Fruit fly (Drosophila melanogaster) whole organism, embryonic: ENCODE results near the gene Cp16.

ENCODE experiments used
- C15 ChIP-seq: fragments of 200-800 bp; sonication (Bioruptor generic); IDR thresholded peaks from 3 replicates; pipeline ENCODE4 v1.3.6; 2022; ENCODE audit warnings: missing biosample characterization, missing genetic modification characterization
- CG11085 ChIP-seq: fragments of 200-800 bp; sonication (Bioruptor generic); IDR thresholded peaks from 2 replicates; pipeline ENCODE4 v1.3.6; 2022; ENCODE audit warnings: missing biosample characterization, missing genetic modification characterization
- CG11456 ChIP-seq: fragments of 200-800 bp; sonication (Bioruptor generic); IDR thresholded peaks from 3 replicates; pipeline ENCODE4 v1.3.6; 2022; ENCODE audit warnings: missing biosample characterization, missing genetic modification characterization
- CG11696 ChIP-seq: fragments of 200-800 bp; sonication (Bioruptor generic); IDR thresholded peaks from 2 replicates; pipeline ENCODE4 v1.3.6; 2022; ENCODE audit warnings: missing biosample characterization, missing genetic modification characterization
- CG11723 ChIP-seq: fragments of 200-800 bp; sonication (Bioruptor generic); optimal IDR thresholded peaks from 2 replicates; lab custom pipeline; 2017; ENCODE audit warnings: missing biosample characterization, mild to moderate bottlenecking, missing genetic modification characterization
- CG12071 ChIP-seq: fragments of 200-800 bp; sonication (Bioruptor generic); optimal IDR thresholded peaks from 3 replicates; lab custom pipeline; 2018; ENCODE audit warnings: missing biosample characterization, mild to moderate bottlenecking, missing genetic modification characterization
- CG12236 ChIP-seq: fragments of 200-800 bp; sonication (Bioruptor generic); optimal IDR thresholded peaks from 2 replicates; lab custom pipeline; 2016; ENCODE audit warnings: missing biosample characterization, missing genetic modification characterization
- CG1233 ChIP-seq: fragments of 200-800 bp; sonication (Bioruptor generic); optimal IDR thresholded peaks from 4 replicates; lab custom pipeline; 2018; ENCODE audit warnings: missing biosample characterization, mild to moderate bottlenecking, missing genetic modification characterization
- CG13894 ChIP-seq: fragments of 200-800 bp; sonication (Bioruptor generic); optimal IDR thresholded peaks from 3 replicates; lab custom pipeline; 2018; ENCODE audit warnings: missing biosample characterization, mild to moderate bottlenecking, missing genetic modification characterization, moderate library complexity
- CG14050 ChIP-seq: fragments of 200-800 bp; sonication (Bioruptor generic); IDR thresholded peaks from 3 replicates; pipeline ENCODE4 v1.3.6; 2022; ENCODE audit warnings: missing biosample characterization, missing genetic modification characterization
- CG14441 ChIP-seq: fragments of 200-800 bp; sonication (Bioruptor generic); IDR thresholded peaks from 2 replicates; pipeline ENCODE4 v1.3.6; 2022; ENCODE audit warnings: missing biosample characterization, missing genetic modification characterization
- CG15601 ChIP-seq: fragments of 200-800 bp; sonication (Bioruptor generic); optimal IDR thresholded peaks from 3 replicates; lab custom pipeline; 2019; ENCODE audit warnings: missing biosample characterization, mild to moderate bottlenecking, missing genetic modification characterization, moderate library complexity
- CG16813 ChIP-seq: fragments of 200-800 bp; sonication (Bioruptor generic); IDR thresholded peaks from 3 replicates; pipeline ENCODE4 v1.3.6; 2022; ENCODE audit warnings: missing biosample characterization, missing genetic modification characterization; ENCODE audit not compliant: partially characterized antibody
- CG17385 ChIP-seq: fragments of 200-800 bp; sonication (Bioruptor generic); optimal IDR thresholded peaks from 3 replicates; lab custom pipeline; 2018; ENCODE audit warnings: missing biosample characterization, mild to moderate bottlenecking, missing genetic modification characterization
- CG18262 ChIP-seq: fragments of 200-800 bp; optimal IDR thresholded peaks from 3 replicates; lab custom pipeline; 2019; ENCODE audit warnings: missing biosample characterization, mild to moderate bottlenecking, missing genetic modification characterization, moderate library complexity
- CG1832 ChIP-seq: fragments of 200-800 bp; sonication (Bioruptor generic); optimal IDR thresholded peaks from 2 replicates; lab custom pipeline; 2017; ENCODE audit warnings: missing biosample characterization, mild to moderate bottlenecking, missing genetic modification characterization, inconsistent platforms
- CG32532 ChIP-seq: fragments of 200-800 bp; sonication (Bioruptor generic); IDR thresholded peaks from 2 replicates; pipeline ENCODE4 v1.3.6; 2022; ENCODE audit warnings: missing biosample characterization, missing genetic modification characterization
- CG3407 ChIP-seq: fragments of 200-800 bp; sonication (Bioruptor generic); optimal IDR thresholded peaks from 2 replicates; lab custom pipeline; 2018; ENCODE audit warnings: missing biosample characterization, mild to moderate bottlenecking, missing genetic modification characterization
- CG34224 ChIP-seq: fragments of 200-800 bp; sonication (Bioruptor generic); IDR thresholded peaks from 3 replicates; pipeline ENCODE4 v1.3.6; 2022; ENCODE audit warnings: missing biosample characterization, missing genetic modification characterization; ENCODE audit not compliant: partially characterized antibody
- CG4282 ChIP-seq: fragments of 200-800 bp; sonication (Bioruptor generic); optimal IDR thresholded peaks from 2 replicates; lab custom pipeline; 2016; ENCODE audit warnings: missing biosample characterization, missing genetic modification characterization
- CG4404 ChIP-seq: fragments of 200-800 bp; sonication (Bioruptor generic); IDR thresholded peaks from 2 replicates; pipeline ENCODE4 v1.3.6; 2022; ENCODE audit warnings: missing biosample characterization, missing genetic modification characterization
- CG6765 ChIP-seq: fragments of 200-800 bp; sonication (Bioruptor generic); optimal IDR thresholded peaks from 3 replicates; lab custom pipeline; 2017; ENCODE audit warnings: missing biosample characterization, mild to moderate bottlenecking, missing genetic modification characterization
- CG7556 ChIP-seq: fragments of 200-800 bp; sonication (Bioruptor generic); optimal IDR thresholded peaks from 2 replicates; lab custom pipeline; 2017; ENCODE audit warnings: missing biosample characterization, mild to moderate bottlenecking, missing genetic modification characterization
- D19B ChIP-seq: fragments of 200-800 bp; sonication (Bioruptor generic); optimal IDR thresholded peaks from 2 replicates; lab custom pipeline; 2017; ENCODE audit warnings: missing biosample characterization, mild to moderate bottlenecking, missing genetic modification characterization
- Deaf1 ChIP-seq: fragments of 200-800 bp; optimal IDR thresholded peaks from 3 replicates; lab custom pipeline; 2019; ENCODE audit warnings: missing biosample characterization, mild to moderate bottlenecking, missing genetic modification characterization, moderate library complexity
- GATAe ChIP-seq: fragments of 200-800 bp; sonication (Bioruptor generic); conservative IDR thresholded peaks from 2 replicates; pipeline ENCODE4 v1.3.6; 2022; ENCODE audit warnings: missing biosample characterization, missing genetic modification characterization
- HmgD ChIP-seq: fragments of 200-800 bp; sonication (Bioruptor generic); optimal IDR thresholded peaks from 3 replicates; lab custom pipeline; 2016; ENCODE audit warnings: missing biosample characterization, missing genetic modification characterization
- Lim3 ChIP-seq: fragments of 200-800 bp; sonication (Bioruptor generic); IDR thresholded peaks from 2 replicates; pipeline ENCODE4 v1.3.6; 2022; ENCODE audit warnings: missing biosample characterization, missing genetic modification characterization
- MESR4 ChIP-seq: fragments of 200-800 bp; sonication (Bioruptor generic); optimal IDR thresholded peaks from 2 replicates; lab custom pipeline; 2018; ENCODE audit warnings: missing biosample characterization, mild to moderate bottlenecking, missing genetic modification characterization, moderate library complexity
- Meics ChIP-seq: fragments of 200-800 bp; sonication (Bioruptor generic); optimal IDR thresholded peaks from 2 replicates; lab custom pipeline; 2017; ENCODE audit warnings: missing biosample characterization, mild to moderate bottlenecking, missing genetic modification characterization
- Myb ChIP-seq: fragments of 200-800 bp; sonication (Bioruptor generic); optimal IDR thresholded peaks from 2 replicates; lab custom pipeline; 2016; ENCODE audit warnings: missing biosample characterization, missing genetic modification characterization
- Opbp ChIP-seq: fragments of 200-800 bp; sonication (Bioruptor generic); IDR thresholded peaks from 3 replicates; pipeline ENCODE4 v1.3.6; 2022; ENCODE audit warnings: missing biosample characterization, missing genetic modification characterization; ENCODE audit not compliant: partially characterized antibody
- Optix ChIP-seq: fragments of 200-800 bp; sonication (Bioruptor generic); IDR thresholded peaks from 3 replicates; pipeline ENCODE4 v1.3.6; 2022; ENCODE audit warnings: missing biosample characterization, missing genetic modification characterization
- Ptx1 ChIP-seq: fragments of 200-800 bp; sonication (Bioruptor generic); IDR thresholded peaks from 2 replicates; pipeline ENCODE4 v1.3.6; 2022; ENCODE audit warnings: missing biosample characterization, missing genetic modification characterization
- btn ChIP-seq: fragments of 200-800 bp; sonication (Bioruptor generic); optimal IDR thresholded peaks from 2 replicates; lab custom pipeline; 2016; ENCODE audit warnings: missing biosample characterization, missing genetic modification characterization
- ci ChIP-seq: fragments of 200-800 bp; sonication (Bioruptor generic); IDR thresholded peaks from 3 replicates; pipeline ENCODE4 v1.3.6; 2022; ENCODE audit warnings: missing biosample characterization, missing genetic modification characterization
- croc ChIP-seq: fragments of 200-800 bp; sonication (Bioruptor generic); conservative IDR thresholded peaks from 3 replicates; pipeline ENCODE4 v1.3.6; 2022; ENCODE audit warnings: missing biosample characterization, missing genetic modification characterization
- da ChIP-seq: fragments of 200-800 bp; sonication (Bioruptor generic); optimal IDR thresholded peaks from 2 replicates; lab custom pipeline; 2016; ENCODE audit warnings: missing biosample characterization, missing genetic modification characterization
- dmrt11E ChIP-seq: fragments of 200-800 bp; sonication (Bioruptor generic); optimal IDR thresholded peaks from 3 replicates; lab custom pipeline; 2018; ENCODE audit warnings: missing biosample characterization, mild to moderate bottlenecking, missing genetic modification characterization, moderate library complexity
- ewg ChIP-seq: fragments of 200-800 bp; sonication (Bioruptor generic); optimal IDR thresholded peaks from 3 replicates; lab custom pipeline; 2017; ENCODE audit warnings: mild to moderate bottlenecking, missing biosample characterization, missing genetic modification reagents, missing genetic modification characterization
- fd102C ChIP-seq: fragments of 200-800 bp; sonication (Bioruptor generic); optimal IDR thresholded peaks from 2 replicates; lab custom pipeline; 2018; ENCODE audit warnings: missing biosample characterization, mild to moderate bottlenecking, missing genetic modification characterization, moderate library complexity
- fru ChIP-seq: fragments of >200 bp; optimal IDR thresholded peaks from 2 replicates; lab custom pipeline; 2017
- gce ChIP-seq: fragments of 200-800 bp; sonication (Bioruptor generic); IDR thresholded peaks from 3 replicates; pipeline ENCODE4 v1.3.6; 2022; ENCODE audit warnings: missing biosample characterization, missing genetic modification characterization
- grau ChIP-seq: fragments of 200-800 bp; optimal IDR thresholded peaks from 3 replicates; lab custom pipeline; 2019; ENCODE audit warnings: missing biosample characterization, mild to moderate bottlenecking, missing genetic modification characterization, moderate library complexity
- hb ChIP-seq: fragments of 200-800 bp; sonication (Bioruptor generic); IDR thresholded peaks from 3 replicates; pipeline ENCODE4 v1.3.6; 2022; ENCODE audit warnings: missing biosample characterization, missing genetic modification characterization; ENCODE audit not compliant: partially characterized antibody
- jumu ChIP-seq: fragments of 200-800 bp; sonication (Bioruptor generic); optimal IDR thresholded peaks from 3 replicates; lab custom pipeline; 2016; ENCODE audit warnings: missing biosample characterization, missing genetic modification characterization
- mam ChIP-seq: fragments of 200-800 bp; sonication (Bioruptor generic); optimal IDR thresholded peaks from 3 replicates; lab custom pipeline; 2016; ENCODE audit warnings: missing biosample characterization, missing genetic modification characterization
- mirr ChIP-seq: fragments of 200-800 bp; sonication (Bioruptor generic); optimal IDR thresholded peaks from 3 replicates; lab custom pipeline; 2018; ENCODE audit warnings: missing biosample characterization, mild to moderate bottlenecking, missing genetic modification characterization
- nmo ChIP-seq: fragments of 200-800 bp; sonication (Bioruptor generic); optimal IDR thresholded peaks from 2 replicates; lab custom pipeline; 2018; ENCODE audit warnings: missing biosample characterization, mild to moderate bottlenecking, missing genetic modification characterization, moderate library complexity
- sd ChIP-seq: fragments of 200-800 bp; sonication (Bioruptor generic); optimal IDR thresholded peaks from 3 replicates; lab custom pipeline; 2018; ENCODE audit warnings: missing biosample characterization, mild to moderate bottlenecking, missing genetic modification characterization, moderate library complexity
- vvl ChIP-seq: fragments of 200-800 bp; sonication (Bioruptor generic); IDR thresholded peaks from 2 replicates; pipeline ENCODE4 v1.3.6; 2022; ENCODE audit warnings: missing biosample characterization, missing genetic modification characterization
- wdn ChIP-seq: fragments of 200-800 bp; sonication (Bioruptor generic); IDR thresholded peaks from 2 replicates; pipeline ENCODE4 v1.3.6; 2022; ENCODE audit warnings: missing biosample characterization, missing genetic modification characterization

Gene Cp16

DNA sequence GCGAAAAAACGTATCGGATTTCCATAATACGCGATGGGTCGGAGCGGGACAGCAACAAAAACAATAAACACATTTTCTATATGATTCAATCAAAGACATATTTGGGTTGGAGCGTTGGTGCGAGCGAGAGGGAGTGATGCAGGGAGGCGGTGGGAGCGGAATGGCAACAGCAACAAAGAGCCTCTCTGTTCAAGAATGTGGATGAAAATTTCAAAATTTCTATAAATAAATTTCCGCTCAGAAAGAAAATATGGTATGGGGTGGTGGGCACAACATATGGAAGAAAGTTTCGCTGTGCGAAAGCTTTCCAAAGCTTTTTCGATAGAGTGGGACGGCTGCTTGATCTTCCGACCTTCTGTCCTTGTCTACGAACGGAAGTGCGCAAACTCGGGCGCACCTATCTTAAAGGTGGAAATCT is 9.3 kb downstream of the Cp16 start (continued):
- TF ChIP-seq hb (GFP tag; lab: Robert Waterston, UW) (no peak), jumu (GFP tag; lab: Kevin White, UChicago) (no peak), da (GFP tag; lab: Kevin White, UChicago) (no peak), CG18262 (tag; lab: Kevin White, UChicago) (no peak), grau (tag; lab: Kevin White, UChicago) (peak; percentile 28), GATAe (GFP tag; lab: Robert Waterston, UW) (no peak), mam (GFP tag; lab: Kevin White, UChicago) (no peak), HmgD (GFP tag; lab: Kevin White, UChicago) (no peak), ci (peak; percentile 74; the same call in 2 of the 3 replicates), CG13894 (tag; lab: Kevin White, UChicago) (no peak), CG11456 (no peak), CG32532 (GFP tag; lab: Robert Waterston, UW) (peak; percentile 33; the same call in 1 of the 2 replicates), CG11696 (GFP tag; lab: Robert Waterston, UW) (no peak), Deaf1 (peak; percentile 30), vvl (peak; percentile 59; the same call in 1 of the 2 replicates), CG11085 (GFP tag; lab: Robert Waterston, UW) (no peak), MESR4 (no peak), CG6765 (peak; percentile 58), Myb (GFP tag; lab: Kevin White, UChicago) (no peak), CG1233 (GFP tag; lab: Kevin White, UChicago) (peak; percentile 24), CG15601 (tag; lab: Kevin White, UChicago) (no peak), gce (GFP tag; lab: Robert Waterston, UW) (no peak), Lim3 (GFP tag; lab: Robert Waterston, UW) (no peak), ewg (GFP tag; lab: Kevin White, UChicago) (peak; percentile 45), Meics (peak; percentile 65), CG12071 (peak; percentile 49), CG12236 (GFP tag; lab: Kevin White, UChicago) (no peak), CG14050 (GFP tag; lab: Robert Waterston, UW) (peak; percentile 39; the same call in 2 of the 3 replicates), CG17385 (GFP tag; lab: Kevin White, UChicago) (peak; percentile 53), wdn (GFP tag; lab: Robert Waterston, UW) (no peak), Optix (no peak), sd (tag; lab: Kevin White, UChicago) (peak; percentile 98), fd102C (GFP tag; lab: Kevin White, UChicago) (no peak), C15 (GFP tag; lab: Robert Waterston, UW) (no peak), CG11723 (GFP tag; lab: Kevin White, UChicago) (peak; percentile 35), mirr (GFP tag; lab: Kevin White, UChicago) (no peak), Opbp (GFP tag; lab: Robert Waterston, UW) (no peak), CG3407 (peak; percentile 39), CG14441 (no peak; the same call in 1 of the 2 replicates), CG4404 (GFP tag; lab: Robert Waterston, UW) (no peak), CG16813 (GFP tag; lab: Robert Waterston, UW) (no peak), CG1832 (GFP tag; lab: Kevin White, UChicago) (peak; percentile 49), btn (GFP tag; lab: Kevin White, UChicago) (no peak), D19B (GFP tag; lab: Kevin White, UChicago) (no peak), nmo (peak; percentile 43), dmrt11E (tag; lab: Kevin White, UChicago) (no peak), CG34224 (GFP tag; lab: Robert Waterston, UW) (no peak), CG7556 (GFP tag; lab: Kevin White, UChicago) (no peak), croc (no peak), CG4282 (GFP tag; lab: Kevin White, UChicago) (no peak), fru (no peak), Ptx1 (GFP tag; lab: Robert Waterston, UW) (0 out of 2 replicates have a peak, but pooled peaks have one; percentile 26)
